Worm (Caenorhabditis elegans) whole organism, young adult: Measurements from ENCODE around the gene F37C12.14.
A peak's percentile ranks its signal among the peaks of the same experiment; 100 is the strongest.

ENCODE experiments used
- B0336.3 ChIP-seq: fragments of 200-800 bp; sonication (Bioruptor generic); IDR thresholded peaks from 2 replicates; pipeline ENCODE4 v1.3.6; 2022; ENCODE audit warnings: missing genetic modification characterization, missing compliant biosample characterization
- C17E4.6 ChIP-seq: fragments of 200-800 bp; sonication (Bioruptor generic); IDR thresholded peaks from 2 replicates; pipeline ENCODE4 v1.3.6; 2022; ENCODE audit warnings: missing genetic modification reagents, missing genetic modification characterization, missing compliant biosample characterization
- F22D6.2 ChIP-seq: sonication (generic microtip); optimal IDR thresholded peaks from 2 replicates; lab custom pipeline; 2016; ENCODE audit warnings: mild to moderate bottlenecking, missing genetic modification characterization, missing compliant biosample characterization
- F23B12.7 ChIP-seq: sonication (generic microtip); optimal IDR thresholded peaks from 2 replicates; lab custom pipeline; 2017; ENCODE audit warnings: missing genetic modification characterization, mild to moderate bottlenecking, missing compliant biosample characterization, antibody characterized with exemption, moderate library complexity; ENCODE audit not compliant: insufficient read depth
- F39B2.1 ChIP-seq: fragments of 200-800 bp; sonication (Bioruptor generic); IDR thresholded peaks from 2 replicates; pipeline ENCODE4 v1.3.6; 2022; ENCODE audit warnings: missing genetic modification reagents, missing genetic modification characterization, missing compliant biosample characterization
- F49E8.2 ChIP-seq: sonication (generic microtip); optimal IDR thresholded peaks from 3 replicates; lab custom pipeline; 2017; ENCODE audit warnings: missing genetic modification characterization, mild to moderate bottlenecking, missing compliant biosample characterization, antibody characterized with exemption, moderate library complexity; ENCODE audit not compliant: insufficient read depth
- F55B11.4 ChIP-seq: sonication (generic microtip); optimal IDR thresholded peaks from 2 replicates; lab custom pipeline; 2016; ENCODE audit warnings: missing compliant biosample characterization, missing genetic modification characterization, borderline replicate concordance; ENCODE audit not compliant: insufficient read depth
- F57C9.4 ChIP-seq: sonication (generic microtip); optimal IDR thresholded peaks from 2 replicates; lab custom pipeline; 2017; ENCODE audit warnings: mild to moderate bottlenecking, missing genetic modification characterization, missing compliant biosample characterization
- T26A5.8 ChIP-seq: sonication (generic microtip); optimal IDR thresholded peaks from 2 replicates; lab custom pipeline; 2016; ENCODE audit warnings: missing genetic modification characterization, missing compliant biosample characterization
- ama-1 ChIP-seq, 3 experiments: fragments of 150-350 bp in 1 of 3; sonication (generic microtip) in 2 of 3; optimal IDR thresholded peaks; 2 replicates each; lab custom pipeline; 2014 to 2018; ENCODE audit warnings: missing biosample characterization in 2 of 3, missing genetic modification characterization in 2 of 3, missing genetic modification reagents in 2 of 3
- attf-5 ChIP-seq: fragments of 200-800 bp; sonication (Bioruptor generic); optimal IDR thresholded peaks from 2 replicates; lab custom pipeline; 2018; ENCODE audit warnings: mild to moderate bottlenecking, missing genetic modification characterization, missing compliant biosample characterization
- cebp-1 ChIP-seq, 2 experiments: fragments of 200-800 bp in 1 of 2; sonication (Bioruptor generic) in 1 of 2; sonication (generic microtip) in 1 of 2; IDR thresholded peaks in 1 of 2; optimal IDR thresholded peaks in 1 of 2; 2 replicates each; pipeline versions ENCODE4 v1.3.6 to Lab custom; 2017 to 2022; ENCODE audit warnings: missing compliant biosample characterization in 2 of 2, missing genetic modification characterization in 2 of 2, mild to moderate bottlenecking in 1 of 2, missing genetic modification reagents in 1 of 2, moderate library complexity in 1 of 2
- ceh-100 ChIP-seq: fragments of 200-800 bp; sonication (Bioruptor generic); IDR thresholded peaks from 2 replicates; pipeline ENCODE4 v1.3.6; 2022; ENCODE audit warnings: missing genetic modification reagents, missing genetic modification characterization, missing compliant biosample characterization
- ceh-79 ChIP-seq: sonication (generic microtip); optimal IDR thresholded peaks from 2 replicates; lab custom pipeline; 2017; ENCODE audit warnings: mild to moderate bottlenecking, missing genetic modification characterization, missing compliant biosample characterization
- efl-1 ChIP-seq: fragments of 150-350 bp; optimal IDR thresholded peaks from 2 replicates; lab custom pipeline; 2014; ENCODE audit warnings: missing biosample characterization, missing genetic modification reagents, missing genetic modification characterization
- hlh-26 ChIP-seq: fragments of 200-800 bp; sonication (Bioruptor generic); conservative IDR thresholded peaks from 2 replicates; pipeline ENCODE4 v1.3.6; 2022; ENCODE audit warnings: missing genetic modification reagents, missing genetic modification characterization, missing compliant biosample characterization
- hmg-1.2 ChIP-seq: fragments of 200-800 bp; sonication (Bioruptor generic); IDR thresholded peaks from 2 replicates; pipeline ENCODE4 v1.3.6; 2022; ENCODE audit warnings: missing genetic modification reagents, missing genetic modification characterization, missing compliant biosample characterization
- lag-1 ChIP-seq: fragments of 200-800 bp; sonication (Bioruptor generic); IDR thresholded peaks from 2 replicates; pipeline ENCODE4 v1.3.6; 2022; ENCODE audit warnings: missing genetic modification reagents, missing genetic modification characterization, missing compliant biosample characterization
- let-526 ChIP-seq: fragments of 200-800 bp; sonication (Bioruptor generic); IDR thresholded peaks from 2 replicates; pipeline ENCODE4 v1.3.6; 2022; ENCODE audit warnings: missing genetic modification reagents, missing genetic modification characterization, missing compliant biosample characterization
- let-607 ChIP-seq, 2 experiments: fragments of 200-800 bp in 1 of 2; sonication (Bioruptor generic) in 1 of 2; sonication (generic microtip) in 1 of 2; optimal IDR thresholded peaks; 2 replicates each; lab custom pipeline; 2016 to 2018; ENCODE audit warnings: mild to moderate bottlenecking in 2 of 2, missing compliant biosample characterization in 2 of 2, missing genetic modification characterization in 2 of 2, moderate library complexity in 2 of 2, missing genotype in 1 of 2
- lin-35 ChIP-seq, 3 experiments: fragments of 150-350 bp in 2 of 3; sonication (generic microtip) in 1 of 3; optimal IDR thresholded peaks; 2 replicates each; lab custom pipeline; 2014 to 2018; ENCODE audit warnings: missing biosample characterization in 3 of 3, missing genetic modification characterization in 3 of 3, missing genetic modification reagents in 3 of 3
- lin-54 ChIP-seq: fragments of 200-800 bp; sonication (Bioruptor generic); optimal IDR thresholded peaks from 2 replicates; lab custom pipeline; 2018; ENCODE audit warnings: mild to moderate bottlenecking, missing genetic modification characterization, missing compliant biosample characterization
- lsl-1 ChIP-seq: fragments of 200-800 bp; sonication (Bioruptor generic); optimal IDR thresholded peaks from 2 replicates; lab custom pipeline; 2018; ENCODE audit warnings: mild to moderate bottlenecking, missing genetic modification characterization, moderate library complexity, missing compliant biosample characterization
- madf-10 ChIP-seq: sonication (generic microtip); optimal IDR thresholded peaks from 2 replicates; lab custom pipeline; 2016; ENCODE audit warnings: mild to moderate bottlenecking, missing genetic modification characterization, missing compliant biosample characterization
- madf-3 ChIP-seq: fragments of 200-800 bp; sonication (Bioruptor generic); IDR thresholded peaks from 2 replicates; pipeline ENCODE4 v1.3.6; 2022; ENCODE audit warnings: missing genetic modification reagents, missing genetic modification characterization, missing compliant biosample characterization
- mcd-1 ChIP-seq: fragments of 200-800 bp; sonication (Bioruptor generic); IDR thresholded peaks from 2 replicates; pipeline ENCODE4 v1.3.6; 2022; ENCODE audit warnings: missing genetic modification reagents, missing genetic modification characterization, missing compliant biosample characterization
- mes-4 ChIP-seq: sonication (generic microtip); optimal IDR thresholded peaks from 2 replicates; lab custom pipeline; 2016; ENCODE audit warnings: missing genotype, missing genetic modification characterization, missing compliant biosample characterization
- nhr-27 ChIP-seq: fragments of 200-800 bp; sonication (Bioruptor generic); optimal IDR thresholded peaks from 2 replicates; lab custom pipeline; 2018; ENCODE audit warnings: mild to moderate bottlenecking, missing genetic modification characterization, moderate library complexity, missing compliant biosample characterization
- nhr-80 ChIP-seq: sonication (generic microtip); optimal IDR thresholded peaks from 2 replicates; lab custom pipeline; 2016; ENCODE audit warnings: missing genetic modification characterization, missing compliant biosample characterization
- nhr-90 ChIP-seq: sonication (generic microtip); optimal IDR thresholded peaks from 2 replicates; lab custom pipeline; 2016; ENCODE audit warnings: missing genotype, mild to moderate bottlenecking, missing genetic modification characterization, missing compliant biosample characterization
- pbrm-1 ChIP-seq: fragments of 200-800 bp; sonication (Bioruptor generic); IDR thresholded peaks from 2 replicates; pipeline ENCODE4 v1.3.6; 2022; ENCODE audit warnings: missing genetic modification reagents, missing genetic modification characterization, missing compliant biosample characterization
- repo-1 ChIP-seq: sonication (generic microtip); optimal IDR thresholded peaks from 2 replicates; lab custom pipeline; 2017; ENCODE audit warnings: mild to moderate bottlenecking, missing genetic modification characterization, missing compliant biosample characterization
- snpc-4 ChIP-seq, 5 experiments: fragments of 150-350 bp in 1 of 5; sonication (generic microtip) in 4 of 5; optimal IDR thresholded peaks; 2 replicates each; lab custom pipeline; 2014 to 2018; ENCODE audit warnings: missing genetic modification characterization in 5 of 5, missing biosample characterization in 3 of 5, antibody characterized with exemption in 2 of 5, mild to moderate bottlenecking in 2 of 5, missing compliant biosample characterization in 2 of 5, missing genotype in 2 of 5, moderate library complexity in 2 of 5, missing genetic modification reagents in 1 of 5
- tbp1 ChIP-seq: fragments of 200-800 bp; sonication (Bioruptor generic); optimal IDR thresholded peaks from 2 replicates; lab custom pipeline; 2018; ENCODE audit warnings: mild to moderate bottlenecking, missing genetic modification characterization, missing compliant biosample characterization
- unc-130 ChIP-seq: sonication (generic microtip); optimal IDR thresholded peaks from 2 replicates; lab custom pipeline; 2016; ENCODE audit warnings: missing genetic modification reagents, missing genetic modification characterization, missing compliant biosample characterization
- zfh-2 ChIP-seq: fragments of 200-800 bp; sonication (Bioruptor generic); conservative IDR thresholded peaks from 2 replicates; pipeline ENCODE4 v1.3.6; 2022; ENCODE audit warnings: missing genetic modification reagents, missing genetic modification characterization, missing compliant biosample characterization
- ztf-18 ChIP-seq: sonication (generic microtip); optimal IDR thresholded peaks from 2 replicates; lab custom pipeline; 2016; ENCODE audit warnings: missing genotype, mild to moderate bottlenecking, missing genetic modification characterization, missing compliant biosample characterization

Gene F37C12.14

ce11 chrIII:7188300-7189052 lies 3.1 kb upstream of the F37C12.14 start, which contains the start of the genes F37C12.21 and F37C12.10 (continued):
- no peak for TF ChIP-seq ztf-18 (tag; lab: Kevin White, UChicago)
- TF ChIP-seq attf-5 (GFP tag; lab: Kevin White, UChicago): no peak
- TF ChIP-seq unc-130 (GFP tag; lab: Kevin White, UChicago): no peak
- TF ChIP-seq hlh-26 (GFP tag; lab: Robert Waterston, UW): no peak
- TF ChIP-seq pbrm-1 (GFP tag; lab: Robert Waterston, UW): no peak
- TF ChIP-seq T26A5.8: no peak
- no peak for TF ChIP-seq nhr-90
- no peak for TF ChIP-seq let-526
- TF ChIP-seq F22D6.2: no peak
- no peak for TF ChIP-seq ceh-79 (tag; lab: Kevin White, UChicago)
- TF ChIP-seq F57C9.4 (tag; lab: Kevin White, UChicago): no peak

DNA sequence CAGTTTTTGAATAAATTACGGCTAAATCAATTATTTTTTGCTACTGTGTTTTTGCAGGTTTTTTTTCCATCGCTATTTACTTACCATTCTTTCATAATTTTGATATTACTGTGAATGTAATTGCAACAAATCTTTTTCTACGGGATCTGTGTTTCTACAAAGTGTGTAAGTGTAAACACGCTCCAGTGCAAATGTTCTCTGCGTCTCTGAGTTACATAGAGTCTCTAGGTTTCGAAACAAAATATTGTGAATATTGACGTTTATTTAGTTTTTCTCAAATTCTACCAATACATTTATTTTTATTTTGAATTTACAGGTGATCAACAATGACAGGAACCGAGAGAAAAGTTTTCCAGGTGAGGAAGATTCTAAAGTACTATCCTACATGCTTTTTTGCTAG lies 1.4 kb downstream of the F37C12.14 start, which contains the start of gene yju-2:
Gene yju-2, plus strand, starts transcription at position 315 of the 400 bp plus-strand sequence.
- TF ChIP-seq madf-10: peak; percentile 3
- peak; percentile 2 for TF ChIP-seq ztf-18 (tag; lab: Kevin White, UChicago)
- TF ChIP-seq C17E4.6 (GFP tag; lab: Robert Waterston, UW): no peak
- 0 out of 2 replicates have a peak, but pooled peaks have one; percentile 47 for TF ChIP-seq madf-3 (GFP tag; lab: Robert Waterston, UW)
- peak; percentile 88 for TF ChIP-seq ceh-100 (GFP tag; lab: Robert Waterston, UW)
- peak; percentile 31 for TF ChIP-seq snpc-4 (GFP tag; optimal IDR thresholded peaks at IDR 0.05; lab: Kevin White, UChicago)
- TF ChIP-seq snpc-4 (tag; optimal IDR thresholded peaks at IDR 0.05; lab: Kevin White, UChicago): peak in 2 of 4 experiments; percentile 38 to 41
- TF ChIP-seq F55B11.4: no peak
- peak; percentile 11 for TF ChIP-seq tbp1 (GFP tag; lab: Kevin White, UChicago)
- no peak for TF ChIP-seq zfh-2
- no peak for TF ChIP-seq mes-4
- no peak for TF ChIP-seq lag-1 (GFP tag; lab: Robert Waterston, UW)
- peak; percentile 9 for TF ChIP-seq nhr-27 (tag; lab: Kevin White, UChicago)
- TF ChIP-seq lsl-1 (GFP tag; lab: Kevin White, UChicago): peak; percentile 7
- TF ChIP-seq hmg-1.2: peak; percentile 81
- TF ChIP-seq F49E8.2 (tag; lab: Kevin White, UChicago): peak; percentile 48
- no peak for TF ChIP-seq cebp-1 (GFP tag; IDR thresholded peaks at IDR 0.05; lab: Robert Waterston, UW)
- peak; percentile 58 for TF ChIP-seq cebp-1 (tag; optimal IDR thresholded peaks at IDR 0.05; lab: Kevin White, UChicago)
- peak; percentile 16 for TF ChIP-seq ama-1 (optimal IDR thresholded peaks at IDR 0.05; lab: Kevin White, UChicago)
- TF ChIP-seq ama-1 (GFP tag; optimal IDR thresholded peaks at IDR 0.05; lab: Kevin White, UChicago): peak in 1 of 2 experiments; percentile 38
- peak; percentile 35 for TF ChIP-seq F23B12.7
- TF ChIP-seq lin-54 (GFP tag; lab: Kevin White, UChicago): peak; percentile 16
- TF ChIP-seq F39B2.1: no peak
- peak; percentile 68 for TF ChIP-seq mcd-1 (GFP tag; lab: Robert Waterston, UW)
- peak in 1 of 3 experiments; percentile 57 for TF ChIP-seq lin-35 (GFP tag; optimal IDR thresholded peaks at IDR 0.05; lab: Kevin White, UChicago)
- peak; percentile 7 for TF ChIP-seq nhr-80 (tag; lab: Kevin White, UChicago)
- no peak for TF ChIP-seq let-607 (tag; optimal IDR thresholded peaks at IDR 0.05; lab: Kevin White, UChicago)
- peak; percentile 12 for TF ChIP-seq attf-5 (GFP tag; lab: Kevin White, UChicago)
- TF ChIP-seq efl-1 (GFP tag; lab: Kevin White, UChicago): peak; percentile 12
- TF ChIP-seq repo-1 (tag; lab: Kevin White, UChicago): peak; percentile 18
- 0 out of 2 replicates have a peak, but pooled peaks have one; percentile 22 for TF ChIP-seq B0336.3 (GFP tag; lab: Robert Waterston, UW)
